Fruit fly (Drosophila melanogaster) whole organism, embryonic: Measurements from ENCODE around the gene CG43120.

Experiments used
- CG6854 ChIP-seq: fragments of 200-800 bp; sonication (Bioruptor generic); optimal IDR thresholded peaks from 3 replicates; lab custom pipeline; 2017; ENCODE audit warnings: missing biosample characterization, mild to moderate bottlenecking, missing genetic modification characterization
- corto ChIP-seq: fragments of 200-800 bp; sonication (Bioruptor generic); optimal IDR thresholded peaks from 2 replicates; lab custom pipeline; 2016; ENCODE audit warnings: missing biosample characterization, mild to moderate bottlenecking, missing genetic modification characterization, moderate library complexity
- fd64A ChIP-seq: fragments of 200-800 bp; sonication (Bioruptor generic); optimal IDR thresholded peaks from 3 replicates; lab custom pipeline; 2018; ENCODE audit warnings: missing biosample characterization, mild to moderate bottlenecking, missing genetic modification characterization
- hb ChIP-seq: fragments of 200-800 bp; sonication (Bioruptor generic); IDR thresholded peaks from 3 replicates; pipeline ENCODE4 v1.3.6; 2022; ENCODE audit warnings: missing biosample characterization, missing genetic modification characterization; ENCODE audit not compliant: partially characterized antibody
- lbe ChIP-seq: fragments of 200-800 bp; sonication (Bioruptor generic); optimal IDR thresholded peaks from 2 replicates; lab custom pipeline; 2016; ENCODE audit warnings: missing biosample characterization, mild to moderate bottlenecking, missing genetic modification characterization
- unpg ChIP-seq: fragments of 200-800 bp; sonication (Bioruptor generic); optimal IDR thresholded peaks from 3 replicates; lab custom pipeline; 2018; ENCODE audit warnings: missing biosample characterization, mild to moderate bottlenecking, missing genetic modification characterization, moderate library complexity

dm6 chr3L:14343344-14343972 is 38.3 kb upstream of the CG43120 start:
- no peak for TF ChIP-seq lbe (GFP tag; lab: Kevin White, UChicago)
- no peak for TF ChIP-seq fd64A (GFP tag; lab: Kevin White, UChicago)
- TF ChIP-seq unpg (GFP tag; lab: Kevin White, UChicago) = no peak
- no peak for TF ChIP-seq hb (GFP tag; lab: Robert Waterston, UW)
- no peak for TF ChIP-seq corto
- TF ChIP-seq CG6854 (GFP tag; lab: Kevin White, UChicago) = no peak
